Worm (Caenorhabditis elegans): ENCODE results near the gene F23H12.5.

ce11 chrV:12404544-12404943 lies 46.1 kb downstream of the F23H12.5 start, which contains the start of gene K01D12.9:
- TF ChIP-seq scrt-1 (GFP tag; IDR thresholded peaks at IDR 0.05) (no peak), B0310.2 (tag; optimal IDR thresholded peaks at IDR 0.05) (no peak), ama-1 (optimal IDR thresholded peaks at IDR 0.05) (no peak), hmbx-1 (tag; optimal IDR thresholded peaks at IDR 0.05) (no peak)
